Fruit fly (Drosophila melanogaster): ENCODE results near the gene TwdlO.

The TwdlO gene

dm6 chr3R:26631334-26631919, 4.9 kb upstream of the TwdlO start, which contains the start of gene TwdlN:
TSS of gene TwdlN (plus strand) at chr3R:26631869.
- TF ChIP-seq net (GFP tag; optimal IDR thresholded peaks at IDR 0.05): no peak
- TF ChIP-seq CG1621 (tag; optimal IDR thresholded peaks at IDR 0.05): no peak

dm6 chr3R:26629618-26630017, 3.1 kb upstream of the TwdlO start, which contains the start of gene TwdlJ:
TSS of gene TwdlJ (plus strand) at chr3R:26629918.
- TF ChIP-seq topi (GFP tag; optimal IDR thresholded peaks at IDR 0.05) (no peak), CG8632 (GFP tag; optimal IDR thresholded peaks at IDR 0.05) (no peak)

- TF ChIP-seq Lpt (GFP tag; optimal IDR thresholded peaks at IDR 0.05) (no peak), fd85E (GFP tag; optimal IDR thresholded peaks at IDR 0.05) (no peak), svp (GFP tag) (no peak), ss (GFP tag; optimal IDR thresholded peaks at IDR 0.05) (no peak), CG8319 (GFP tag; optimal IDR thresholded peaks at IDR 0.05) (no peak), Eip78C (GFP tag) (no peak), CG11294 (GFP tag; IDR thresholded peaks at IDR 0.05) (no peak), CG11902 (GFP tag; optimal IDR thresholded peaks at IDR 0.05) (no peak), Hr38 (GFP tag; optimal IDR thresholded peaks at IDR 0.05) (no peak), CG9139 (GFP tag; optimal IDR thresholded peaks at IDR 0.05) (no peak), topi (GFP tag; optimal IDR thresholded peaks at IDR 0.05) (no peak), Sox102F (GFP tag; optimal IDR thresholded peaks at IDR 0.05) (no peak), CG7368 (GFP tag; optimal IDR thresholded peaks at IDR 0.05) (no peak), Hr39 (GFP tag; optimal IDR thresholded peaks at IDR 0.05) (no peak), CG3919 (GFP tag; optimal IDR thresholded peaks at IDR 0.05) (no peak), CG15336 (GFP tag; IDR thresholded peaks at IDR 0.05) (no peak), CG6792 (GFP tag; optimal IDR thresholded peaks at IDR 0.05) (no peak), CG8119 (GFP tag; IDR thresholded peaks at IDR 0.05) (no peak)
Observed at dm6 chr3R:26628624-26629023, 2.1 kb upstream of the TwdlO start, which contains the start of gene TwdlK. TSS of gene TwdlK (minus strand) at chr3R:26628724.

dm6 chr3R:26625552-26625951, 986 bp downstream of the TwdlO start, which contains the start of gene TwdlL:
TSS of gene TwdlL (minus strand) at chr3R:26625652.
- TF ChIP-seq CG6163 (GFP tag; IDR thresholded peaks at IDR 0.05) (no peak), esn (GFP tag; optimal IDR thresholded peaks at IDR 0.05) (no peak), CG10631 (GFP tag; optimal IDR thresholded peaks at IDR 0.05) (no peak), Lpt (GFP tag; optimal IDR thresholded peaks at IDR 0.05) (no peak), cyc (GFP tag; optimal IDR thresholded peaks at IDR 0.05) (no peak), eg (GFP tag; IDR thresholded peaks at IDR 0.05) (no peak), svp (GFP tag) (no peak), dac (GFP tag; optimal IDR thresholded peaks at IDR 0.05) (no peak), CG1621 (tag; optimal IDR thresholded peaks at IDR 0.05) (no peak), Gug (GFP tag; IDR thresholded peaks at IDR 0.05) (no peak), CG8632 (GFP tag; optimal IDR thresholded peaks at IDR 0.05) (no peak), CG7368 (GFP tag; optimal IDR thresholded peaks at IDR 0.05) (no peak), dsx (GFP tag; optimal IDR thresholded peaks at IDR 0.05; ENCODE audit: poor library complexity, severe bottlenecking) (no peak), Eip93F (GFP tag; optimal IDR thresholded peaks at IDR 0.05) (no peak), Ets96B (tag; optimal IDR thresholded peaks at IDR 0.05) (no peak)

- no peak for TF ChIP-seq Blimp-1 (GFP tag; optimal IDR thresholded peaks at IDR 0.05)
- TF ChIP-seq topi (GFP tag; optimal IDR thresholded peaks at IDR 0.05): no peak
- no peak for TF ChIP-seq CG9139 (GFP tag; optimal IDR thresholded peaks at IDR 0.05)
- no peak for TF ChIP-seq esn (GFP tag; optimal IDR thresholded peaks at IDR 0.05)
- no peak for TF ChIP-seq eg (GFP tag; IDR thresholded peaks at IDR 0.05)
- TF ChIP-seq net (GFP tag; optimal IDR thresholded peaks at IDR 0.05): no peak
- no peak for TF ChIP-seq CG6792 (GFP tag; optimal IDR thresholded peaks at IDR 0.05)
- TF ChIP-seq fd59A (GFP tag; optimal IDR thresholded peaks at IDR 0.05): no peak
- TF ChIP-seq Ets21C (GFP tag; optimal IDR thresholded peaks at IDR 0.05): no peak
- TF ChIP-seq ss (GFP tag; optimal IDR thresholded peaks at IDR 0.05): no peak
- TF ChIP-seq Eip75B (GFP tag; optimal IDR thresholded peaks at IDR 0.05): no peak
- TF ChIP-seq CG32006 (GFP tag; optimal IDR thresholded peaks at IDR 0.05): no peak
- TF ChIP-seq CG10669 (GFP tag; optimal IDR thresholded peaks at IDR 0.05): no peak
- no peak for TF ChIP-seq CG34406 (GFP tag; optimal IDR thresholded peaks at IDR 0.05)
- TF ChIP-seq CG7368 (GFP tag; optimal IDR thresholded peaks at IDR 0.05): no peak
- TF ChIP-seq CG15336 (GFP tag; IDR thresholded peaks at IDR 0.05): no peak
- no peak for TF ChIP-seq CG6276 (GFP tag; optimal IDR thresholded peaks at IDR 0.05)
- TF ChIP-seq Sox15 (GFP tag; optimal IDR thresholded peaks at IDR 0.05): no peak
- no peak for TF ChIP-seq Eip78C (GFP tag)
Observed at dm6 chr3R:26623493-26623956, 3.0 kb downstream of the TwdlO start, which contains the start of gene TwdlB. TSS of gene TwdlB (minus strand) at chr3R:26623543.

Measured in whole organism, prepupa.